Fruit fly (Drosophila melanogaster) whole organism, embryonic: Measurements from ENCODE around the gene CG4955.

Experiments used
- Adf1 ChIP-seq: fragments of 200-800 bp; sonication (Bioruptor generic); IDR thresholded peaks from 2 replicates; pipeline ENCODE4 v1.3.6; 2022; ENCODE audit warnings: missing biosample characterization, missing genetic modification characterization
- Atf3 ChIP-seq: fragments of 200-800 bp; sonication (Bioruptor generic); optimal IDR thresholded peaks from 3 replicates; lab custom pipeline; 2016; ENCODE audit warnings: missing biosample characterization, missing genetic modification characterization
- CG10267 ChIP-seq: fragments of 200-800 bp; sonication (Bioruptor generic); optimal IDR thresholded peaks from 2 replicates; lab custom pipeline; 2018; ENCODE audit warnings: missing biosample characterization, mild to moderate bottlenecking, missing genetic modification characterization, moderate library complexity
- CG12219 ChIP-seq: fragments of 200-800 bp; sonication (Bioruptor generic); optimal IDR thresholded peaks from 3 replicates; lab custom pipeline; 2018; ENCODE audit warnings: missing biosample characterization, mild to moderate bottlenecking, missing genetic modification characterization
- CG12236 ChIP-seq: fragments of 200-800 bp; sonication (Bioruptor generic); optimal IDR thresholded peaks from 2 replicates; lab custom pipeline; 2016; ENCODE audit warnings: missing biosample characterization, missing genetic modification characterization
- CG12391 ChIP-seq: fragments of 200-800 bp; sonication (Bioruptor generic); optimal IDR thresholded peaks from 3 replicates; lab custom pipeline; 2018; ENCODE audit warnings: missing biosample characterization, mild to moderate bottlenecking, missing genetic modification characterization, moderate library complexity
- CG12769 ChIP-seq: fragments of 200-800 bp; sonication (Bioruptor generic); optimal IDR thresholded peaks from 2 replicates; lab custom pipeline; 2019; ENCODE audit warnings: missing biosample characterization, mild to moderate bottlenecking, missing genetic modification characterization, moderate library complexity
- CG15514 ChIP-seq: fragments of 200-800 bp; sonication (Bioruptor generic); optimal IDR thresholded peaks from 3 replicates; lab custom pipeline; 2017; ENCODE audit warnings: missing biosample characterization, missing genetic modification characterization, mild to moderate bottlenecking, moderate library complexity, missing genetic modification reagents
- CG1603 ChIP-seq: fragments of 200-800 bp; sonication (Bioruptor generic); optimal IDR thresholded peaks from 2 replicates; lab custom pipeline; 2019; ENCODE audit warnings: missing biosample characterization, mild to moderate bottlenecking, missing genetic modification characterization, moderate library complexity
- CG16815 ChIP-seq: fragments of 200-800 bp; sonication (Bioruptor generic); optimal IDR thresholded peaks from 3 replicates; lab custom pipeline; 2017; ENCODE audit warnings: missing biosample characterization, mild to moderate bottlenecking, missing genetic modification characterization
- CG17829 ChIP-seq: fragments of 200-800 bp; optimal IDR thresholded peaks from 2 replicates; lab custom pipeline; 2019; ENCODE audit warnings: missing biosample characterization, mild to moderate bottlenecking, missing genetic modification characterization, moderate library complexity
- CG2889 ChIP-seq: fragments of 200-800 bp; sonication (Bioruptor generic); IDR thresholded peaks from 3 replicates; pipeline ENCODE4 v1.3.6; 2022; ENCODE audit warnings: missing biosample characterization, missing genetic modification characterization
- CG31388 ChIP-seq: fragments of 200-800 bp; sonication (Bioruptor generic); optimal IDR thresholded peaks from 2 replicates; lab custom pipeline; 2016; ENCODE audit warnings: missing biosample characterization, missing genetic modification characterization
- CG42726 ChIP-seq: fragments of 200-800 bp; sonication (Bioruptor generic); IDR thresholded peaks from 2 replicates; pipeline ENCODE4 v1.3.6; 2022; ENCODE audit warnings: missing biosample characterization, missing genetic modification characterization; ENCODE audit not compliant: partially characterized antibody
- CG4328 ChIP-seq: fragments of 200-800 bp; sonication (Bioruptor generic); optimal IDR thresholded peaks from 3 replicates; lab custom pipeline; 2017; ENCODE audit warnings: missing biosample characterization, missing genetic modification reagents, missing genetic modification characterization
- CG4730 ChIP-seq: fragments of 200-800 bp; sonication (Bioruptor generic); IDR thresholded peaks from 2 replicates; pipeline ENCODE4 v1.3.6; 2022; ENCODE audit warnings: missing biosample characterization, missing genetic modification characterization
- CG5953 ChIP-seq: fragments of 200-800 bp; sonication (Bioruptor generic); IDR thresholded peaks from 2 replicates; pipeline ENCODE4 v1.3.6; 2022; ENCODE audit warnings: missing biosample characterization, missing genetic modification characterization
- CG7928 ChIP-seq: fragments of 200-800 bp; sonication (Bioruptor generic); optimal IDR thresholded peaks from 2 replicates; lab custom pipeline; 2017; ENCODE audit warnings: missing biosample characterization, mild to moderate bottlenecking, missing genetic modification characterization
- CG9437 ChIP-seq: fragments of 200-800 bp; sonication (Bioruptor generic); optimal IDR thresholded peaks from 2 replicates; lab custom pipeline; 2018; ENCODE audit warnings: missing biosample characterization, mild to moderate bottlenecking, missing genetic modification characterization
- Dll ChIP-seq: fragments of 200-800 bp; sonication (Bioruptor generic); IDR thresholded peaks from 4 replicates; pipeline ENCODE4 v1.3.6; 2022; ENCODE audit warnings: missing biosample characterization, missing genetic modification characterization; ENCODE audit not compliant: partially characterized antibody
- Fer1 ChIP-seq: fragments of 200-800 bp; sonication (Bioruptor generic); optimal IDR thresholded peaks from 2 replicates; lab custom pipeline; 2017; ENCODE audit warnings: missing biosample characterization, mild to moderate bottlenecking, missing genetic modification characterization
- Fer2 ChIP-seq: fragments of 200-800 bp; sonication (Bioruptor generic); optimal IDR thresholded peaks from 2 replicates; lab custom pipeline; 2018; ENCODE audit warnings: missing biosample characterization, mild to moderate bottlenecking, missing genetic modification characterization, moderate library complexity
- GATAe ChIP-seq: fragments of 200-800 bp; sonication (Bioruptor generic); conservative IDR thresholded peaks from 2 replicates; pipeline ENCODE4 v1.3.6; 2022; ENCODE audit warnings: missing biosample characterization, missing genetic modification characterization
- Meics ChIP-seq: fragments of 200-800 bp; sonication (Bioruptor generic); optimal IDR thresholded peaks from 2 replicates; lab custom pipeline; 2017; ENCODE audit warnings: missing biosample characterization, mild to moderate bottlenecking, missing genetic modification characterization
- Nf-YB ChIP-seq: fragments of 200-800 bp; sonication (Bioruptor generic); optimal IDR thresholded peaks from 3 replicates; lab custom pipeline; 2019; ENCODE audit warnings: missing biosample characterization, mild to moderate bottlenecking, missing genetic modification characterization, moderate library complexity
- PHDP ChIP-seq: fragments of 200-800 bp; sonication (Bioruptor generic); optimal IDR thresholded peaks from 3 replicates; lab custom pipeline; 2018; ENCODE audit warnings: missing biosample characterization, mild to moderate bottlenecking, missing genetic modification characterization, moderate library complexity
- Poxn ChIP-seq: fragments of 200-800 bp; sonication (Bioruptor generic); IDR thresholded peaks from 2 replicates; pipeline ENCODE4 v1.3.6; 2022; ENCODE audit warnings: missing biosample characterization, missing genetic modification characterization
- Rx ChIP-seq: fragments of 200-800 bp; sonication (Bioruptor generic); IDR thresholded peaks from 2 replicates; pipeline ENCODE4 v1.3.6; 2022; ENCODE audit warnings: missing biosample characterization, missing genetic modification characterization
- Six4 ChIP-seq: fragments of 200-800 bp; sonication (Bioruptor generic); optimal IDR thresholded peaks from 2 replicates; lab custom pipeline; 2016; ENCODE audit warnings: missing biosample characterization, missing genetic modification characterization
- Spps ChIP-seq: fragments of 200-800 bp; sonication (Bioruptor generic); optimal IDR thresholded peaks from 2 replicates; lab custom pipeline; 2018; ENCODE audit warnings: missing biosample characterization, mild to moderate bottlenecking, missing genetic modification characterization
- TFAM ChIP-seq: fragments of 200-800 bp; sonication (Bioruptor generic); optimal IDR thresholded peaks from 2 replicates; lab custom pipeline; 2017; ENCODE audit warnings: missing biosample characterization, missing genetic modification characterization, inconsistent platforms
- Taf1 ChIP-seq: fragments of 200-800 bp; sonication (Bioruptor generic); IDR thresholded peaks from 2 replicates; pipeline ENCODE4 v1.3.6; 2022; ENCODE audit warnings: missing biosample characterization, missing genetic modification characterization
- dmrt99B ChIP-seq: fragments of 200-800 bp; sonication (Bioruptor generic); optimal IDR thresholded peaks from 2 replicates; lab custom pipeline; 2018; ENCODE audit warnings: missing biosample characterization, mild to moderate bottlenecking, missing genetic modification characterization, moderate library complexity
- en ChIP-seq: fragments of 200-800 bp; sonication (Bioruptor generic); optimal IDR thresholded peaks from 2 replicates; lab custom pipeline; 2016; ENCODE audit warnings: missing biosample characterization, missing genetic modification characterization
- gem ChIP-seq: fragments of 200-800 bp; sonication (Bioruptor generic); optimal IDR thresholded peaks from 2 replicates; lab custom pipeline; 2019; ENCODE audit warnings: missing biosample characterization, mild to moderate bottlenecking, missing genetic modification characterization, moderate library complexity
- gsb ChIP-seq: fragments of 200-800 bp; sonication (Bioruptor generic); IDR thresholded peaks from 2 replicates; pipeline ENCODE4 v1.3.6; 2022; ENCODE audit warnings: missing biosample characterization, missing genetic modification characterization
- ind ChIP-seq: fragments of 200-800 bp; sonication (Bioruptor generic); optimal IDR thresholded peaks from 3 replicates; lab custom pipeline; 2016; ENCODE audit warnings: missing biosample characterization, missing genetic modification characterization
- insv ChIP-seq, 2 experiments: fragments of 200-800 bp; sonication (Bioruptor generic); optimal IDR thresholded peaks; 3 replicates each; lab custom pipeline; 2016 to 2018; ENCODE audit warnings: missing biosample characterization in 2 of 2, missing genetic modification characterization in 2 of 2
- jigr1 ChIP-seq: fragments of 200-800 bp; sonication (Bioruptor generic); IDR thresholded peaks from 3 replicates; pipeline ENCODE4 v1.3.6; 2022; ENCODE audit warnings: missing biosample characterization, missing genetic modification characterization
- nau ChIP-seq: fragments of 200-800 bp; sonication (Bioruptor generic); optimal IDR thresholded peaks from 3 replicates; lab custom pipeline; 2017; ENCODE audit warnings: missing biosample characterization, mild to moderate bottlenecking, missing genetic modification characterization, missing genetic modification reagents
- org-1 ChIP-seq: fragments of 200-800 bp; sonication (Bioruptor generic); optimal IDR thresholded peaks from 2 replicates; lab custom pipeline; 2017; ENCODE audit warnings: missing biosample characterization, missing genetic modification characterization
- phol ChIP-seq: fragments of 200-800 bp; sonication (Bioruptor generic); optimal IDR thresholded peaks from 3 replicates; lab custom pipeline; 2018; ENCODE audit warnings: missing biosample characterization, mild to moderate bottlenecking, missing genetic modification characterization, moderate library complexity
- run ChIP-seq: fragments of 200-800 bp; sonication (Bioruptor generic); optimal IDR thresholded peaks from 3 replicates; lab custom pipeline; 2018; ENCODE audit warnings: missing biosample characterization, mild to moderate bottlenecking, missing genetic modification characterization
- scrt ChIP-seq: fragments of 200-800 bp; sonication (Bioruptor generic); optimal IDR thresholded peaks from 2 replicates; lab custom pipeline; 2018; ENCODE audit warnings: missing biosample characterization, mild to moderate bottlenecking, missing genetic modification characterization, moderate library complexity
- sd ChIP-seq: fragments of 200-800 bp; sonication (Bioruptor generic); optimal IDR thresholded peaks from 3 replicates; lab custom pipeline; 2018; ENCODE audit warnings: missing biosample characterization, mild to moderate bottlenecking, missing genetic modification characterization, moderate library complexity
- sim ChIP-seq: fragments of 200-800 bp; sonication (Bioruptor generic); IDR thresholded peaks from 2 replicates; pipeline ENCODE4 v1.3.6; 2022; ENCODE audit warnings: missing biosample characterization, missing genetic modification characterization
- sisA ChIP-seq: fragments of 200-800 bp; sonication (Bioruptor generic); IDR thresholded peaks from 2 replicates; pipeline ENCODE4 v1.3.6; 2022; ENCODE audit warnings: missing biosample characterization, missing genetic modification characterization
- stc ChIP-seq: fragments of 200-800 bp; sonication (Bioruptor generic); IDR thresholded peaks from 2 replicates; pipeline ENCODE4 v1.3.6; 2022; ENCODE audit warnings: missing biosample characterization, missing genetic modification characterization
- vfl ChIP-seq: fragments of 200-800 bp; sonication (Bioruptor generic); optimal IDR thresholded peaks from 2 replicates; lab custom pipeline; 2016; ENCODE audit warnings: missing biosample characterization, missing genetic modification characterization

Gene CG4955

DNA sequence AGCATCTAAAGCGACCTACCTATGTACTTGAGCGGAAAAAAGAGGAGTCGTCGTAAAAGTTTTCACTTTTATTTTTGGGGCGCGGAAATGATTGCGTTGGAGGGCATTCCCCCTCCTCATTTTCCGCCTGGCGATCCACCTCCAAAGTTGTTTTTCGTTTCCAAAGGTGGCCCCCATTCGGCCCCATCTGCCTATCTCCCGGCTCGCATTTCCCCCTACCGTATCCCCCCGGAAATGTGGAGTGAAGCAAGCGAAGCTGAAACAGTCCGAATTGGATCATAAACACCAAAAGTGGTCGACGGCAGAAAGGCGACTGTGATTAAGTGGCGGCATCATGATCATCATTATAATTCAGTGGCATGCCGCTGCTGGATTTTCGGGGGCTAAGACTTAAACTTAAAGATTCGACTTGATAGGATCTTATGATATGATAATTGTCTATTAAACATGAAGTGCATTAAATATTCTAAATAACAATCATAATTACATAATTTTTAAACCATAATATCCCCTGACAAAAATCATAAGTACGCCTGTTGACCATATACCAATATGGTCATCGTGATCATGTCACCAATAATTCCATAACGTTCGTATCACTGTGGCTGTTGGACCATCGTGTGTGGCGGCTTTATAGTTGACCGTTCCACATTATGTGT is 42.4 kb downstream of the CG4955 start (continued):
- TF ChIP-seq insv (GFP tag; optimal IDR thresholded peaks at IDR 0.05; lab: Kevin White, UChicago) (no peak), Atf3 (GFP tag; lab: Kevin White, UChicago) (peak; percentile 9), CG15514 (peak; percentile 52), sd (tag; lab: Kevin White, UChicago) (peak; percentile 32), Poxn (GFP tag; lab: Robert Waterston, UW) (no peak), CG31388 (GFP tag; lab: Kevin White, UChicago) (no peak), ind (GFP tag; lab: Kevin White, UChicago) (peak; percentile 72), CG12391 (tag; lab: Kevin White, UChicago) (peak; percentile 78), CG5953 (GFP tag; lab: Robert Waterston, UW) (peak; percentile 54; the same call in 1 of the 2 replicates), CG12236 (GFP tag; lab: Kevin White, UChicago) (no peak), gsb (GFP tag; lab: Robert Waterston, UW) (0 out of 2 replicates have a peak, but pooled peaks have one; percentile 19), phol (tag; lab: Kevin White, UChicago) (peak; percentile 79), CG9437 (GFP tag; lab: Kevin White, UChicago) (peak; percentile 47), Taf1 (GFP tag; lab: Robert Waterston, UW) (peak; percentile 38; the same call in 1 of the 2 replicates), org-1 (GFP tag; lab: Kevin White, UChicago) (peak; percentile 67), run (tag; lab: Kevin White, UChicago) (peak; percentile 40), CG42726 (GFP tag; lab: Robert Waterston, UW) (no peak), dmrt99B (peak; percentile 82), TFAM (GFP tag; lab: Kevin White, UChicago) (peak; percentile 0), CG1603 (tag; lab: Kevin White, UChicago) (peak; percentile 84), CG12219 (GFP tag; lab: Kevin White, UChicago) (peak; percentile 63), Six4 (GFP tag; lab: Kevin White, UChicago) (peak; percentile 46), Meics (GFP tag; lab: Kevin White, UChicago) (peak; percentile 71), Adf1 (GFP tag; lab: Robert Waterston, UW) (peak; percentile 9; the same call in 1 of the 2 replicates), PHDP (tag; lab: Kevin White, UChicago) (peak; percentile 82), CG4328 (GFP tag; lab: Kevin White, UChicago) (no peak), sim (GFP tag; lab: Robert Waterston, UW) (no peak), stc (GFP tag; lab: Robert Waterston, UW) (peak; percentile 65), scrt (GFP tag; lab: Kevin White, UChicago) (peak; percentile 42), CG16815 (GFP tag; lab: Kevin White, UChicago) (peak; percentile 32), GATAe (no peak; the same call in 1 of the 2 replicates), Dll (GFP tag; lab: Robert Waterston, UW) (no peak), sisA (GFP tag; lab: Robert Waterston, UW) (peak; percentile 77), Spps (peak; percentile 39), CG2889 (peak; percentile 65; the same call in 1 of the 3 replicates), nau (peak; percentile 62), CG7928 (GFP tag; lab: Kevin White, UChicago) (peak; percentile 11), jigr1 (GFP tag; lab: Robert Waterston, UW) (peak; percentile 17; the same call in 1 of the 3 replicates), Nf-YB (GFP tag; lab: Kevin White, UChicago) (peak; percentile 48), Fer1 (GFP tag; lab: Kevin White, UChicago) (peak; percentile 77), CG12769 (tag; lab: Kevin White, UChicago) (peak; percentile 90), Rx (GFP tag; lab: Robert Waterston, UW) (peak; percentile 39; the same call in 1 of the 2 replicates), vfl (GFP tag; lab: Kevin White, UChicago) (peak; percentile 11), Fer2 (tag; lab: Kevin White, UChicago) (peak; percentile 34), CG10267 (tag; lab: Kevin White, UChicago) (peak; percentile 55), CG17829 (tag; lab: Kevin White, UChicago) (peak; percentile 74), CG4730 (GFP tag; lab: Robert Waterston, UW) (0 out of 2 replicates have a peak, but pooled peaks have one; percentile 38), gem (tag; lab: Kevin White, UChicago) (peak; percentile 86), en (no peak)
